Worm (Caenorhabditis elegans) whole organism, L2 larva: ENCODE data around the gene F08G12.5.

Source experiments
- aly-2 ChIP-seq: fragments of 150-350 bp; optimal IDR thresholded peaks from 2 replicates; lab custom pipeline; 2014; ENCODE audit warnings: missing biosample characterization, missing genetic modification characterization
- ama-1 ChIP-seq: fragments of 150-350 bp; optimal IDR thresholded peaks from 2 replicates; lab custom pipeline; 2018; ENCODE audit warnings: inconsistent platforms
- ceh-82 ChIP-seq: fragments of 150-350 bp; optimal IDR thresholded peaks from 2 replicates; lab custom pipeline; 2014; ENCODE audit warnings: missing biosample characterization, missing genetic modification characterization
- elt-3 ChIP-seq: sonication (generic microtip); optimal IDR thresholded peaks from 2 replicates; lab custom pipeline; 2017; ENCODE audit warnings: missing biosample characterization, missing genetic modification characterization
- gmeb-1 ChIP-seq: fragments of 150-350 bp; optimal IDR thresholded peaks from 2 replicates; lab custom pipeline; 2014; ENCODE audit warnings: missing biosample characterization, missing genetic modification characterization
- lin-13 ChIP-seq: fragments of 150-350 bp; optimal IDR thresholded peaks from 2 replicates; lab custom pipeline; 2014; ENCODE audit warnings: missing biosample characterization, missing genetic modification reagents, missing genetic modification characterization
- snpc-4 ChIP-seq: fragments of 150-350 bp; optimal IDR thresholded peaks from 2 replicates; lab custom pipeline; 2014; ENCODE audit warnings: missing biosample characterization, missing genetic modification characterization
- ztf-11 ChIP-seq: sonication (generic microtip); optimal IDR thresholded peaks from 2 replicates; lab custom pipeline; 2017; ENCODE audit warnings: missing biosample characterization, missing genetic modification characterization

ce11 chrX:11355856-11356255, 45.8 kb upstream of the F08G12.5 start:
- TF ChIP-seq gmeb-1 = no peak
- TF ChIP-seq ceh-82 (tag; lab: Kevin White, UChicago) = no peak
- no peak for TF ChIP-seq elt-3
- TF ChIP-seq ztf-11 (tag; lab: Kevin White, UChicago) = no peak
- TF ChIP-seq snpc-4 (tag; lab: Kevin White, UChicago) = no peak
- no peak for TF ChIP-seq lin-13 (GFP tag; lab: Kevin White, UChicago)
- no peak for TF ChIP-seq aly-2 (tag; lab: Kevin White, UChicago)
- no peak for TF ChIP-seq ama-1 (lab: Kevin White, UChicago)
